Worm (Caenorhabditis elegans) whole organism, late embryonic: ENCODE results near the gene wdr-5.3.

Experiments used
- ahr-1 ChIP-seq: sonication (generic microtip); optimal IDR thresholded peaks from 2 replicates; lab custom pipeline; 2016; ENCODE audit warnings: missing genetic modification characterization, missing compliant biosample characterization
- ceh-9 ChIP-seq: sonication (generic microtip); optimal IDR thresholded peaks from 2 replicates; lab custom pipeline; 2016; ENCODE audit warnings: mild to moderate bottlenecking, missing genetic modification characterization, inconsistent platforms, missing compliant biosample characterization
- che-1 ChIP-seq: sonication (generic microtip); optimal IDR thresholded peaks from 2 replicates; lab custom pipeline; 2016; ENCODE audit warnings: mild to moderate bottlenecking, missing genetic modification characterization, missing compliant biosample characterization
- hlh-15 ChIP-seq: sonication (generic microtip); optimal IDR thresholded peaks from 2 replicates; lab custom pipeline; 2016; ENCODE audit warnings: missing genetic modification characterization, missing compliant biosample characterization
- nhr-11 ChIP-seq: fragments of 150-350 bp; optimal IDR thresholded peaks from 2 replicates; lab custom pipeline; 2014; ENCODE audit warnings: missing biosample characterization, missing genetic modification characterization
- rnt-1 ChIP-seq: sonication (generic microtip); optimal IDR thresholded peaks from 2 replicates; lab custom pipeline; 2016; ENCODE audit warnings: missing genetic modification characterization, missing compliant biosample characterization
- tbx-2 ChIP-seq: sonication (generic microtip); optimal IDR thresholded peaks from 2 replicates; lab custom pipeline; 2016; ENCODE audit warnings: missing genetic modification characterization, missing compliant biosample characterization

ce11 chrV:10709385-10709784 is 27.5 kb upstream of the wdr-5.3 start:
- TF ChIP-seq tbx-2 (no peak), rnt-1 (tag; lab: Kevin White, UChicago) (no peak), ceh-9 (tag; lab: Kevin White, UChicago) (no peak), nhr-11 (tag; lab: Kevin White, UChicago) (no peak), che-1 (tag; lab: Kevin White, UChicago) (no peak), hlh-15 (tag; lab: Kevin White, UChicago) (no peak), ahr-1 (tag; lab: Kevin White, UChicago) (no peak)
